Comparison of ENCODE assay signal across 3 fruit fly cellular contexts in genomic region chr3L:776201-776600, dm6.
TF ChIP-seq lines count a peak whose summit lies in the region.

No protein-coding gene starts in this region.

TF ChIP-seq in whole organism, embryonic, 481 proteins besides CTCF, POLR2A, EP300 and RAD21 (continued from another document):
- TF ChIP-seq ap (GFP tag; IDR thresholded peaks at IDR 0.05; lab: Robert Waterston, UW) (no peak), lbe (GFP tag; optimal IDR thresholded peaks at IDR 0.05; lab: Kevin White, UChicago) (peak; percentile 25)

TF ChIP-seq in whole organism, prepupa, 60 proteins besides CTCF, POLR2A, EP300 and RAD21 (continued from another document):
- peak; percentile 62 for TF ChIP-seq esn (GFP tag; optimal IDR thresholded peaks at IDR 0.05; lab: Kevin White, UChicago)
- peak; percentile 29 for TF ChIP-seq CG7368 (GFP tag; optimal IDR thresholded peaks at IDR 0.05; lab: Kevin White, UChicago)
- peak; percentile 61 for TF ChIP-seq OdsH (GFP tag; optimal IDR thresholded peaks at IDR 0.05; lab: Kevin White, UChicago)
- peak; percentile 54 for TF ChIP-seq CG10669 (GFP tag; optimal IDR thresholded peaks at IDR 0.05; lab: Kevin White, UChicago)
- TF ChIP-seq Gug (GFP tag; IDR thresholded peaks at IDR 0.05; lab: Robert Waterston, UW), result no peak
- TF ChIP-seq vri (GFP tag; optimal IDR thresholded peaks at IDR 0.05; lab: Kevin White, UChicago), result peak; percentile 25
- no peak for TF ChIP-seq CG9139 (GFP tag; optimal IDR thresholded peaks at IDR 0.05; lab: Kevin White, UChicago)
- TF ChIP-seq fd59A (GFP tag; optimal IDR thresholded peaks at IDR 0.05; lab: Kevin White, UChicago), result peak; percentile 16
- peak; percentile 68 for TF ChIP-seq CG8119 (GFP tag; IDR thresholded peaks at IDR 0.05; lab: Robert Waterston, UW)
- TF ChIP-seq fkh (GFP tag; optimal IDR thresholded peaks at IDR 0.05; lab: Kevin White, UChicago), result no peak
- TF ChIP-seq Lpt (GFP tag; optimal IDR thresholded peaks at IDR 0.05; lab: Kevin White, UChicago), result no peak
- TF ChIP-seq Sox14 (GFP tag; optimal IDR thresholded peaks at IDR 0.05; lab: Kevin White, UChicago), result no peak
- peak; percentile 44 for TF ChIP-seq CG8632 (GFP tag; optimal IDR thresholded peaks at IDR 0.05; lab: Kevin White, UChicago)
- TF ChIP-seq eg (GFP tag; IDR thresholded peaks at IDR 0.05; lab: Robert Waterston, UW), result peak; percentile 45; the same call in 1 of the 3 replicates
- peak; percentile 44 for TF ChIP-seq Met (GFP tag; optimal IDR thresholded peaks at IDR 0.05; lab: Kevin White, UChicago)
- peak; percentile 60 for TF ChIP-seq CG34406 (GFP tag; optimal IDR thresholded peaks at IDR 0.05; lab: Kevin White, UChicago)
- TF ChIP-seq salr (GFP tag; optimal IDR thresholded peaks at IDR 0.05; lab: Kevin White, UChicago), result peak in 1 of 2 experiments; percentile 26
- peak; percentile 91 for TF ChIP-seq Eip78C (GFP tag; lab: Kevin White, UChicago)
- TF ChIP-seq Blimp-1 (GFP tag; optimal IDR thresholded peaks at IDR 0.05; lab: Kevin White, UChicago), result no peak
- peak; percentile 46 for TF ChIP-seq Sox102F (GFP tag; optimal IDR thresholded peaks at IDR 0.05; lab: Kevin White, UChicago)
- peak; percentile 15 for TF ChIP-seq Sox15 (GFP tag; optimal IDR thresholded peaks at IDR 0.05; lab: Kevin White, UChicago)
- peak; percentile 64 for TF ChIP-seq achi (GFP tag; optimal IDR thresholded peaks at IDR 0.05; lab: Kevin White, UChicago)
- no peak for TF ChIP-seq CG16779 (tag; optimal IDR thresholded peaks at IDR 0.05; lab: Kevin White, UChicago)
- TF ChIP-seq fd85E (GFP tag; optimal IDR thresholded peaks at IDR 0.05; lab: Kevin White, UChicago), result no peak
- TF ChIP-seq CG1621 (tag; optimal IDR thresholded peaks at IDR 0.05; lab: Kevin White, UChicago), result peak; percentile 11
- TF ChIP-seq Ets21C (GFP tag; optimal IDR thresholded peaks at IDR 0.05; lab: Kevin White, UChicago), result no peak
- no peak for TF ChIP-seq Hr38 (GFP tag; optimal IDR thresholded peaks at IDR 0.05; lab: Kevin White, UChicago)
- TF ChIP-seq cyc (GFP tag; optimal IDR thresholded peaks at IDR 0.05; lab: Kevin White, UChicago), result peak; percentile 39
- TF ChIP-seq acj6 (GFP tag; optimal IDR thresholded peaks at IDR 0.05; lab: Kevin White, UChicago), result peak; percentile 43
- peak; percentile 24 for TF ChIP-seq Eip93F (GFP tag; optimal IDR thresholded peaks at IDR 0.05; lab: Kevin White, UChicago)
- TF ChIP-seq CG11294 (GFP tag; IDR thresholded peaks at IDR 0.05; lab: Robert Waterston, UW), result no peak
- TF ChIP-seq net (GFP tag; optimal IDR thresholded peaks at IDR 0.05; lab: Kevin White, UChicago), result peak; percentile 39
- TF ChIP-seq Eip75B (GFP tag; optimal IDR thresholded peaks at IDR 0.05; lab: Kevin White, UChicago), result no peak
- peak; percentile 53 for TF ChIP-seq Hr4 (GFP tag; optimal IDR thresholded peaks at IDR 0.05; lab: Kevin White, UChicago)
- peak; percentile 60 for TF ChIP-seq CG32006 (GFP tag; optimal IDR thresholded peaks at IDR 0.05; lab: Kevin White, UChicago)
- TF ChIP-seq Hr39 (GFP tag; optimal IDR thresholded peaks at IDR 0.05; lab: Kevin White, UChicago), result peak; percentile 27
- no peak for TF ChIP-seq CG4318 (GFP tag; optimal IDR thresholded peaks at IDR 0.05; lab: Kevin White, UChicago)

TF ChIP-seq in whole organism, wandering third instar larva, 38 proteins besides CTCF, POLR2A, EP300 and RAD21 (continued from another document):
- TF ChIP-seq rgr (GFP tag; optimal IDR thresholded peaks at IDR 0.05; lab: Kevin White, UChicago), result peak; percentile 35
- no peak for TF ChIP-seq sv (GFP tag; optimal IDR thresholded peaks at IDR 0.05; lab: Kevin White, UChicago)
- TF ChIP-seq Sp1 (GFP tag; optimal IDR thresholded peaks at IDR 0.05; lab: Kevin White, UChicago), result peak; percentile 40
- TF ChIP-seq dsf (GFP tag; optimal IDR thresholded peaks at IDR 0.05; lab: Kevin White, UChicago; ENCODE audit: borderline replicate concordance), result no peak
- no peak for TF ChIP-seq Dfd (GFP tag; optimal IDR thresholded peaks at IDR 0.05; lab: Kevin White, UChicago)
- no peak for TF ChIP-seq GATAd (GFP tag; optimal IDR thresholded peaks at IDR 0.05; lab: Kevin White, UChicago)
- no peak for TF ChIP-seq Hnf4 (GFP tag; optimal IDR thresholded peaks at IDR 0.05; lab: Kevin White, UChicago)
TF ChIP-seq in whole organism, wandering third instar larva: peak in this region for 12.
